Fruit fly (Drosophila melanogaster) whole organism, prepupa: ENCODE data around the gene CG8003.

Experiments used
- CG10631 ChIP-seq: fragments of 200-800 bp; sonication (Bioruptor generic); optimal IDR thresholded peaks from 2 replicates; lab custom pipeline; 2016; ENCODE audit warnings: missing biosample characterization, missing genetic modification characterization
- CG11294 ChIP-seq: fragments of 200-800 bp; sonication (Bioruptor generic); IDR thresholded peaks from 2 replicates; pipeline ENCODE4 v1.3.6; 2022; ENCODE audit warnings: missing biosample characterization, missing genetic modification characterization
- CG11762 ChIP-seq: fragments of 200-800 bp; sonication (Bioruptor generic); optimal IDR thresholded peaks from 3 replicates; lab custom pipeline; 2016; ENCODE audit warnings: missing biosample characterization, missing genetic modification characterization; ENCODE audit not compliant: insufficient read depth
- CG15336 ChIP-seq: fragments of 200-800 bp; sonication (Bioruptor generic); IDR thresholded peaks from 2 replicates; pipeline ENCODE4 v1.3.6; 2022; ENCODE audit warnings: missing biosample characterization, missing genetic modification characterization
- CG31627 ChIP-seq: fragments of 200-800 bp; sonication (Bioruptor generic); optimal IDR thresholded peaks from 3 replicates; lab custom pipeline; 2016; ENCODE audit warnings: missing biosample characterization, missing genetic modification characterization
- CG32006 ChIP-seq: fragments of 200-800 bp; sonication (Bioruptor generic); optimal IDR thresholded peaks from 3 replicates; lab custom pipeline; 2017; ENCODE audit warnings: missing biosample characterization, mild to moderate bottlenecking, missing genetic modification characterization
- CG34406 ChIP-seq: fragments of 200-800 bp; sonication (Bioruptor generic); optimal IDR thresholded peaks from 3 replicates; lab custom pipeline; 2016; ENCODE audit warnings: missing biosample characterization, missing genetic modification characterization
- CG4318 ChIP-seq: fragments of 200-800 bp; sonication (Bioruptor generic); optimal IDR thresholded peaks from 3 replicates; lab custom pipeline; 2017; ENCODE audit warnings: missing biosample characterization, mild to moderate bottlenecking, missing genetic modification characterization
- CG6163 ChIP-seq: fragments of 200-800 bp; sonication (Bioruptor generic); IDR thresholded peaks from 3 replicates; pipeline ENCODE4 v1.3.6; 2022; ENCODE audit warnings: missing biosample characterization, missing genetic modification characterization
- CG6792 ChIP-seq: fragments of 200-800 bp; sonication (Bioruptor generic); optimal IDR thresholded peaks from 3 replicates; lab custom pipeline; 2016; ENCODE audit warnings: missing biosample characterization, missing genetic modification characterization
- CG7368 ChIP-seq: fragments of 200-800 bp; sonication (Bioruptor generic); optimal IDR thresholded peaks from 3 replicates; lab custom pipeline; 2016; ENCODE audit warnings: missing biosample characterization, missing genetic modification characterization
- CG8319 ChIP-seq: fragments of 200-800 bp; sonication (Bioruptor generic); optimal IDR thresholded peaks from 3 replicates; lab custom pipeline; 2016; ENCODE audit warnings: missing biosample characterization, missing genetic modification characterization
- CG8632 ChIP-seq: fragments of 200-800 bp; sonication (Bioruptor generic); optimal IDR thresholded peaks from 3 replicates; lab custom pipeline; 2016; ENCODE audit warnings: missing biosample characterization, missing genetic modification characterization
- CG9139 ChIP-seq: fragments of 200-800 bp; sonication (Bioruptor generic); optimal IDR thresholded peaks from 3 replicates; lab custom pipeline; 2017; ENCODE audit warnings: missing biosample characterization, mild to moderate bottlenecking, missing genetic modification characterization
- Eip75B ChIP-seq: fragments of 200-800 bp; sonication (Bioruptor generic); optimal IDR thresholded peaks from 3 replicates; lab custom pipeline; 2016; ENCODE audit warnings: missing biosample characterization, missing genetic modification characterization
- Eip78C ChIP-seq: fragments of 200-800 bp; sonication (Bioruptor generic); peaks from one replicate; lab custom pipeline; 2016; ENCODE audit warnings: missing biosample characterization, missing genetic modification characterization
- Ets21C ChIP-seq: fragments of 200-800 bp; sonication (Bioruptor generic); optimal IDR thresholded peaks from 3 replicates; lab custom pipeline; 2016; ENCODE audit warnings: missing biosample characterization, missing genetic modification characterization
- Ets96B ChIP-seq: fragments of 200-800 bp; optimal IDR thresholded peaks from 2 replicates; lab custom pipeline; 2019; ENCODE audit warnings: missing biosample characterization, mild to moderate bottlenecking, missing genetic modification characterization, moderate library complexity
- Gug ChIP-seq: fragments of 200-800 bp; sonication (Bioruptor generic); IDR thresholded peaks from 2 replicates; pipeline ENCODE4 v1.3.6; 2022; ENCODE audit warnings: missing biosample characterization, missing genetic modification characterization
- Hr39 ChIP-seq: fragments of 200-800 bp; sonication (Bioruptor generic); optimal IDR thresholded peaks from 2 replicates; lab custom pipeline; 2016; ENCODE audit warnings: missing biosample characterization, missing genetic modification characterization
- Hr4 ChIP-seq: fragments of 200-800 bp; sonication (Bioruptor generic); optimal IDR thresholded peaks from 3 replicates; lab custom pipeline; 2016; ENCODE audit warnings: missing biosample characterization, missing genetic modification characterization
- Lpt ChIP-seq: fragments of 200-800 bp; sonication (Bioruptor generic); optimal IDR thresholded peaks from 3 replicates; lab custom pipeline; 2016; ENCODE audit warnings: missing biosample characterization, missing genetic modification characterization
- Met ChIP-seq: fragments of 200-800 bp; sonication (Bioruptor generic); optimal IDR thresholded peaks from 3 replicates; lab custom pipeline; 2016; ENCODE audit warnings: missing biosample characterization, missing genetic modification characterization
- OdsH ChIP-seq: fragments of 200-800 bp; sonication (Bioruptor generic); optimal IDR thresholded peaks from 3 replicates; lab custom pipeline; 2016; ENCODE audit warnings: missing biosample characterization, missing genetic modification characterization
- Smox ChIP-seq: fragments of 200-800 bp; sonication (Bioruptor generic); optimal IDR thresholded peaks from 3 replicates; lab custom pipeline; 2016; ENCODE audit warnings: missing biosample characterization, missing genetic modification characterization
- Sox102F ChIP-seq: fragments of 200-800 bp; sonication (Bioruptor generic); optimal IDR thresholded peaks from 2 replicates; lab custom pipeline; 2016; ENCODE audit warnings: missing biosample characterization, mild to moderate bottlenecking, missing genetic modification characterization
- Sox14 ChIP-seq: fragments of 200-800 bp; sonication (Bioruptor generic); optimal IDR thresholded peaks from 3 replicates; lab custom pipeline; 2016; ENCODE audit warnings: missing biosample characterization, missing genetic modification characterization
- achi ChIP-seq: fragments of 200-800 bp; sonication (Bioruptor generic); optimal IDR thresholded peaks from 3 replicates; lab custom pipeline; 2016; ENCODE audit warnings: missing biosample characterization, missing genetic modification characterization
- cyc ChIP-seq: fragments of 200-800 bp; sonication (Bioruptor generic); optimal IDR thresholded peaks from 3 replicates; lab custom pipeline; 2016; ENCODE audit warnings: missing biosample characterization, missing genetic modification characterization
- dac ChIP-seq: fragments of 200-800 bp; sonication (Bioruptor generic); optimal IDR thresholded peaks from 2 replicates; lab custom pipeline; 2017; ENCODE audit warnings: missing biosample characterization, mild to moderate bottlenecking, missing genetic modification characterization
- dsx ChIP-seq: fragments of 200-800 bp; optimal IDR thresholded peaks from 3 replicates; lab custom pipeline; 2019; ENCODE audit warnings: missing biosample characterization, mild to moderate bottlenecking, missing genetic modification characterization, moderate library complexity; ENCODE audit not compliant: poor library complexity, severe bottlenecking
- esn ChIP-seq: fragments of 200-800 bp; sonication (Bioruptor generic); optimal IDR thresholded peaks from 2 replicates; lab custom pipeline; 2016; ENCODE audit warnings: missing biosample characterization, mild to moderate bottlenecking, missing genetic modification characterization, moderate library complexity
- fd59A ChIP-seq: fragments of 200-800 bp; sonication (Bioruptor generic); optimal IDR thresholded peaks from 2 replicates; lab custom pipeline; 2017; ENCODE audit warnings: missing biosample characterization, mild to moderate bottlenecking, missing genetic modification characterization, missing genetic modification reagents
- fkh ChIP-seq: fragments of 200-800 bp; sonication (Bioruptor generic); optimal IDR thresholded peaks from 3 replicates; lab custom pipeline; 2017; ENCODE audit warnings: missing biosample characterization, mild to moderate bottlenecking, missing genetic modification characterization, moderate library complexity
- lz ChIP-seq: fragments of 200-800 bp; sonication (Bioruptor generic); optimal IDR thresholded peaks from 3 replicates; lab custom pipeline; 2016; ENCODE audit warnings: missing biosample characterization, missing genetic modification characterization
- net ChIP-seq: fragments of 200-800 bp; sonication (Bioruptor generic); optimal IDR thresholded peaks from 3 replicates; lab custom pipeline; 2016; ENCODE audit warnings: missing biosample characterization, missing genetic modification characterization
- salr ChIP-seq, 2 experiments: fragments of 200-800 bp; sonication (Bioruptor generic); optimal IDR thresholded peaks; 3 replicates each; lab custom pipeline; 2016 to 2018; ENCODE audit warnings: missing biosample characterization in 2 of 2, missing genetic modification characterization in 2 of 2, mild to moderate bottlenecking in 1 of 2
- topi ChIP-seq: fragments of 200-800 bp; sonication (Bioruptor generic); optimal IDR thresholded peaks from 3 replicates; lab custom pipeline; 2016; ENCODE audit warnings: missing biosample characterization, missing genetic modification characterization
- vri ChIP-seq: fragments of 200-800 bp; sonication (Bioruptor generic); optimal IDR thresholded peaks from 3 replicates; lab custom pipeline; 2016; ENCODE audit warnings: missing biosample characterization, mild to moderate bottlenecking, missing genetic modification characterization

CG8003 gene

dm6 chr3L:10679711-10680154, 18.5 kb downstream of the CG8003 start (continued):
- TF ChIP-seq CG8632 (GFP tag; lab: Kevin White, UChicago): no peak
- TF ChIP-seq dac (GFP tag; lab: Kevin White, UChicago): no peak
- TF ChIP-seq CG11762: no peak
- TF ChIP-seq topi: no peak
- TF ChIP-seq achi (GFP tag; lab: Kevin White, UChicago): peak; percentile 30
- TF ChIP-seq Ets21C (GFP tag; lab: Kevin White, UChicago): no peak
- peak; percentile 26 for TF ChIP-seq Sox102F (GFP tag; lab: Kevin White, UChicago)
- no peak for TF ChIP-seq cyc (GFP tag; lab: Kevin White, UChicago)
- peak in 1 of 2 experiments; percentile 13 for TF ChIP-seq salr (GFP tag; optimal IDR thresholded peaks at IDR 0.05; lab: Kevin White, UChicago)
- peak; percentile 44 for TF ChIP-seq Met
- no peak for TF ChIP-seq Lpt (GFP tag; lab: Kevin White, UChicago)
- TF ChIP-seq CG10631 (GFP tag; lab: Kevin White, UChicago): no peak
- TF ChIP-seq CG34406 (GFP tag; lab: Kevin White, UChicago): no peak
- TF ChIP-seq Ets96B (tag; lab: Kevin White, UChicago): peak; percentile 36
- TF ChIP-seq Eip78C (GFP tag; lab: Kevin White, UChicago): peak; percentile 75
- no peak for TF ChIP-seq vri (GFP tag; lab: Kevin White, UChicago)
- TF ChIP-seq Smox (GFP tag; lab: Kevin White, UChicago): no peak
- TF ChIP-seq CG7368 (GFP tag; lab: Kevin White, UChicago): no peak
- no peak for TF ChIP-seq Hr39
- TF ChIP-seq Sox14: peak; percentile 34
- peak; percentile 7 for TF ChIP-seq esn (GFP tag; lab: Kevin White, UChicago)
- peak; percentile 42 for TF ChIP-seq net
- TF ChIP-seq CG6163 (GFP tag; lab: Robert Waterston, UW): peak; percentile 64
- no peak for TF ChIP-seq CG31627 (GFP tag; lab: Kevin White, UChicago)
- peak; percentile 86 for TF ChIP-seq fkh (GFP tag; lab: Kevin White, UChicago)
- TF ChIP-seq OdsH: peak; percentile 21
- peak; percentile 56 for TF ChIP-seq CG32006 (GFP tag; lab: Kevin White, UChicago)
- TF ChIP-seq CG8319: no peak
- TF ChIP-seq CG6792 (GFP tag; lab: Kevin White, UChicago): no peak
- TF ChIP-seq fd59A (GFP tag; lab: Kevin White, UChicago): no peak
- TF ChIP-seq Hr4 (GFP tag; lab: Kevin White, UChicago): peak; percentile 38
- no peak for TF ChIP-seq Gug (GFP tag; lab: Robert Waterston, UW)
- peak; percentile 29 for TF ChIP-seq dsx (GFP tag; lab: Kevin White, UChicago)
- peak; percentile 16 for TF ChIP-seq Eip75B (GFP tag; lab: Kevin White, UChicago)
- TF ChIP-seq CG11294 (GFP tag; lab: Robert Waterston, UW): 0 out of 2 replicates have a peak, but pooled peaks have one; percentile 32
- no peak for TF ChIP-seq lz (GFP tag; lab: Kevin White, UChicago)

- TF ChIP-seq Hr4 (GFP tag; lab: Kevin White, UChicago) (no peak), lz (GFP tag; lab: Kevin White, UChicago) (no peak), dac (GFP tag; lab: Kevin White, UChicago) (no peak), CG4318 (GFP tag; lab: Kevin White, UChicago) (no peak), Eip78C (GFP tag; lab: Kevin White, UChicago) (no peak), CG11762 (no peak), CG15336 (GFP tag; lab: Robert Waterston, UW) (no peak), CG9139 (GFP tag; lab: Kevin White, UChicago) (no peak), Hr39 (no peak), cyc (GFP tag; lab: Kevin White, UChicago) (no peak), Ets21C (GFP tag; lab: Kevin White, UChicago) (no peak), Eip75B (GFP tag; lab: Kevin White, UChicago) (no peak), CG10631 (GFP tag; lab: Kevin White, UChicago) (no peak), CG32006 (GFP tag; lab: Kevin White, UChicago) (no peak)
- TF ChIP-seq, all 60 proteins: peak for 0
Measured at dm6 chr3L:10680177-10680576, 18.9 kb downstream of the CG8003 start.
